Fruit fly (Drosophila melanogaster): Measurements from ENCODE around the gene Ugt307A1.

Gene Ugt307A1

DNA sequence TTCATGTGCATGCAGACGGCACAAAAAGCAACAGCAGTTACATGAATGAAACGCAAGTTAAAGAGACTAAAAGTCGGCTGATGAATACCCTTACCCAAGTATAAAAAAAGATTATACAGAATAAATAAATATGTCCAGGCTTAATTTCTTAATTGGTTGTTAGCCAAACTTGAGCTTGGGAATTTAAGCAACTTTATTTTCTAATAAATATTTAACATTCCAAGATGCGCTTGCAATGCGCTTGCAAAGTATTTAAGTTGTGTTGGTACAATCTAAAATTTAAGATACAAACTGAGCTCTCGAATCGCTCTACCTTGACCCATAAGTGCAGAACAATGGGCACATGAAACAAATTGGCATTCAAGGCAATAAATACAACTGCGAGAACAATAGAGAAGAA, 40.1 kb downstream of the Ugt307A1 start (continued):
- TF ChIP-seq p53 (GFP tag; optimal IDR thresholded peaks at IDR 0.05) (no peak), CG7987 (GFP tag; optimal IDR thresholded peaks at IDR 0.05) (no peak), Ets65A (GFP tag) (peak; percentile 87), Jarid2 (GFP tag; optimal IDR thresholded peaks at IDR 0.05) (no peak), CG11504 (tag; optimal IDR thresholded peaks at IDR 0.05) (peak; percentile 38), CG43689 (GFP tag; IDR thresholded peaks at IDR 0.05) (no peak), Ada2b (GFP tag; IDR thresholded peaks at IDR 0.05) (0 out of 2 replicates have a peak, but pooled peaks have one; percentile 6), PHDP (tag; optimal IDR thresholded peaks at IDR 0.05) (no peak)

DNA sequence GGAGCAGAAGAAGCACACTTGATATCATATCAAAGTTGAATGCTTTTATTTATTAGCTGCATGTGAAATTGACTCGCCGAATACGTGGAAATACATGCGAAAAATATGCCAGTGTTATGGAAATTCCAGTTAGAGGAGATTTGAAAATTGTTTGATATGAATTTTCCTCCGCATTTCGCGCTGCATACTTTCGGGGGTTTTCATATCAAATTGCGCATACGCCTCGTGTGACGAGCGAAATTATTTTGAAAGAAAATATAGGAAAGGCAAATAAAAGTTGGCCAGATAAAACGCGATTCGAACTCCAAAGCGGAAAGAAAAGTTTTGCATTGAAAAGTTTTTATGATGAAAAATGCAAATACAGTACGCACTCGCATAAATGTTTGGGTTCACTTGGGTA, 42.5 kb downstream of the Ugt307A1 start:
- TF ChIP-seq sens (GFP tag), result peak; percentile 5
- TF ChIP-seq CG17612 (GFP tag; IDR thresholded peaks at IDR 0.05), result no peak
- TF ChIP-seq CG7372 (GFP tag; IDR thresholded peaks at IDR 0.05), result peak; percentile 94
- peak in 1 of 2 experiments; percentile 3 for TF ChIP-seq eve (GFP tag; optimal IDR thresholded peaks at IDR 0.05)

DNA sequence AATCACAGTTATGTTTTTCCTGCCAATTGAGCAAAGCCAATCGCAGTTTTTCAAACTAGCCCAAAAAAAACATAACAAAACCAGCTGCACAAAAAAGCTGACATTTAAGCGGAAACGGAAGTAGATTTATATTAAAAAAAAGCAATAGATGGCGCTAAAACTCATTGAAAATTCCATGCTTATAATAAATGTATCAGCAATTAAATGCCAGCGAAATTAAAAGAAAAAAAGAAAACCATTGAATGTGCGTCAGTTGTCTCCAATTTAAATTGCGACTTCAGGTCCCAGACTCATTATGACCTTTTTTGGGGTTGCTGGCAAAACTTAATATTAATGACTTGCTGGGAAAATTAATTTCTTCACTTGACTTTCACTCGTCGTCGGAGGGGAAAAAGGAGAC, 46.4 kb downstream of the Ugt307A1 start:
- TF ChIP-seq Side (GFP tag; optimal IDR thresholded peaks at IDR 0.05), result no peak
- TF ChIP-seq Dp (GFP tag; optimal IDR thresholded peaks at IDR 0.05), result no peak
- no peak for TF ChIP-seq CG4854 (GFP tag; optimal IDR thresholded peaks at IDR 0.05)
- no peak for TF ChIP-seq knrl (GFP tag; IDR thresholded peaks at IDR 0.05; ENCODE audit: partially characterized antibody)
- no peak for TF ChIP-seq CG11695 (GFP tag; IDR thresholded peaks at IDR 0.05)
- TF ChIP-seq CG4617 (GFP tag; optimal IDR thresholded peaks at IDR 0.05; ENCODE audit: borderline replicate concordance), result no peak
- TF ChIP-seq eve (GFP tag; optimal IDR thresholded peaks at IDR 0.05), result peak in 1 of 2 experiments; percentile 3
- no peak for TF ChIP-seq cato (GFP tag; optimal IDR thresholded peaks at IDR 0.05; ENCODE audit: borderline replicate concordance)
- no peak for TF ChIP-seq CG1792 (GFP tag; optimal IDR thresholded peaks at IDR 0.05)
- TF ChIP-seq CG14441 (GFP tag; IDR thresholded peaks at IDR 0.05), result no peak
- no peak for TF ChIP-seq HLH4C (GFP tag; IDR thresholded peaks at IDR 0.05; ENCODE audit: partially characterized antibody)
- no peak for TF ChIP-seq mam (GFP tag; optimal IDR thresholded peaks at IDR 0.05)
- no peak for TF ChIP-seq Bgb (GFP tag; IDR thresholded peaks at IDR 0.05; ENCODE audit: partially characterized antibody)
- no peak for TF ChIP-seq tx (GFP tag; optimal IDR thresholded peaks at IDR 0.05)
- TF ChIP-seq CG2199 (GFP tag; IDR thresholded peaks at IDR 0.05), result peak; percentile 64; the same call in 1 of the 3 replicates
- no peak for TF ChIP-seq CG4820 (GFP tag; optimal IDR thresholded peaks at IDR 0.05)
- no peak for TF ChIP-seq Lpt (GFP tag; optimal IDR thresholded peaks at IDR 0.05)
- no peak for TF ChIP-seq hkb (optimal IDR thresholded peaks at IDR 0.05)
- no peak for TF ChIP-seq hkb (GFP tag; IDR thresholded peaks at IDR 0.05)
- no peak for TF ChIP-seq Hr51 (GFP tag; optimal IDR thresholded peaks at IDR 0.05)
- TF ChIP-seq CG8290 (GFP tag; optimal IDR thresholded peaks at IDR 0.05), result no peak
- TF ChIP-seq CG8290 (tag; optimal IDR thresholded peaks at IDR 0.05), result no peak
- no peak for TF ChIP-seq Max (GFP tag; optimal IDR thresholded peaks at IDR 0.05)
- no peak for TF ChIP-seq NK7.1 (GFP tag; optimal IDR thresholded peaks at IDR 0.05)
- TF ChIP-seq CTCF (GFP tag; optimal IDR thresholded peaks at IDR 0.05), result peak; percentile 52

DNA sequence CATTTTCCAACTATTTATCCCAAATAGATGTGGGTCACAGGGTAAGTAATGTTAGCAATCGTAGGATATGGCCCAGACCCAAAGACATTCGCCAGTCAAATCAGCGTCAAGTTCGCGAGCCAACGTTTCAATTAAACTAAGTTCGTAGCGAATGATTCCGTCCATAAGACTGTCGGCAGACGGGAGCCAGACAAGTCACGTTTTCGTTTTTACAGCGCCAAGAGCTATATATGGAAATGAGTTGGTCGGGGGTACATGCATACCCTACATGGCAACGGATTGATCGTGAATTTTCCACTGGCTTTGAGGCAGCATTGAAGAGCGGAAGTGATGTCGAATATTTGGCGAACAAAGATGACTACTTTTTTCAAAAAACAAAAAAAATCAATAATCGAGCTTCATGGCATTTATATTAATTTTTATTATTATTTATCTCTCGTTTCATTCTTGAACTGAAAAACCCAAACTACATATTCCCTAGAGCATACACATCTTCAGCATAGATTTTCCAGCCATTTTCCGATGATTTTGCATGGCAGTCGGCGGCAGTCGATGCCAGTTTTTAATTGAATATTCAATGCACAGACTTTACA, 49.9 kb downstream of the Ugt307A1 start:
- TF ChIP-seq row (GFP tag; IDR thresholded peaks at IDR 0.05), result peak; percentile 13; the same call in 1 of the 3 replicates
- TF ChIP-seq HmgD (GFP tag; optimal IDR thresholded peaks at IDR 0.05), result no peak
- TF ChIP-seq CG1233 (GFP tag; optimal IDR thresholded peaks at IDR 0.05), result no peak
- TF ChIP-seq HLH4C (GFP tag; IDR thresholded peaks at IDR 0.05; ENCODE audit: partially characterized antibody), result no peak
- no peak for TF ChIP-seq slou (GFP tag; optimal IDR thresholded peaks at IDR 0.05)
- peak; percentile 49 for TF ChIP-seq sens (GFP tag)
- no peak for TF ChIP-seq dati (GFP tag; IDR thresholded peaks at IDR 0.05)
- no peak for TF ChIP-seq CG12391 (tag; optimal IDR thresholded peaks at IDR 0.05)
- TF ChIP-seq Hmr (GFP tag; optimal IDR thresholded peaks at IDR 0.05), result no peak
- no peak for TF ChIP-seq CG18011 (GFP tag; optimal IDR thresholded peaks at IDR 0.05)
- TF ChIP-seq D19A (tag; optimal IDR thresholded peaks at IDR 0.05), result peak; percentile 45
- peak; percentile 15 for TF ChIP-seq CG10431 (GFP tag; optimal IDR thresholded peaks at IDR 0.05)
- TF ChIP-seq CG11504 (tag; optimal IDR thresholded peaks at IDR 0.05), result peak; percentile 19
- peak in 1 of 3 experiments; percentile 7 for TF ChIP-seq lola (GFP tag; optimal IDR thresholded peaks at IDR 0.05)
- TF ChIP-seq HmgZ (tag; optimal IDR thresholded peaks at IDR 0.05), result no peak
- TF ChIP-seq zfh1 (GFP tag; IDR thresholded peaks at IDR 0.05), result no peak
